Fruit fly (Drosophila melanogaster) whole organism, embryonic: ENCODE data around the gene Lcp65Ag2.

Experiments
- Bteb2 ChIP-seq: fragments of 200-800 bp; sonication (Bioruptor generic); optimal IDR thresholded peaks from 2 replicates; lab custom pipeline; 2016; ENCODE audit warnings: missing biosample characterization, missing genetic modification characterization
- CG11504 ChIP-seq: fragments of 200-800 bp; sonication (Bioruptor generic); optimal IDR thresholded peaks from 3 replicates; lab custom pipeline; 2019; ENCODE audit warnings: missing biosample characterization, mild to moderate bottlenecking, missing genetic modification characterization, moderate library complexity
- CG11695 ChIP-seq: fragments of 200-800 bp; sonication (Bioruptor generic); IDR thresholded peaks from 3 replicates; pipeline ENCODE4 v1.3.6; 2022; ENCODE audit warnings: missing biosample characterization, missing genetic modification characterization
- CG12299 ChIP-seq: fragments of 200-800 bp; sonication (Bioruptor generic); optimal IDR thresholded peaks from 2 replicates; lab custom pipeline; 2018; ENCODE audit warnings: missing biosample characterization, mild to moderate bottlenecking, missing genetic modification characterization
- CG12659 ChIP-seq: fragments of 200-800 bp; sonication (Bioruptor generic); optimal IDR thresholded peaks from 3 replicates; lab custom pipeline; 2017; ENCODE audit warnings: mild to moderate bottlenecking, missing biosample characterization, missing genetic modification reagents, missing genetic modification characterization
- CG1602 ChIP-seq: fragments of 200-800 bp; sonication (Bioruptor generic); optimal IDR thresholded peaks from 3 replicates; lab custom pipeline; 2016; ENCODE audit warnings: missing biosample characterization, missing genetic modification characterization
- CG17359 ChIP-seq: fragments of 200-800 bp; sonication (Bioruptor generic); optimal IDR thresholded peaks from 3 replicates; lab custom pipeline; 2018; ENCODE audit warnings: missing biosample characterization, mild to moderate bottlenecking, missing genetic modification characterization, moderate library complexity
- CG2199 ChIP-seq: fragments of 200-800 bp; sonication (Bioruptor generic); IDR thresholded peaks from 3 replicates; pipeline ENCODE4 v1.3.6; 2022; ENCODE audit warnings: missing biosample characterization, missing genetic modification characterization
- CG2889 ChIP-seq: fragments of 200-800 bp; sonication (Bioruptor generic); IDR thresholded peaks from 3 replicates; pipeline ENCODE4 v1.3.6; 2022; ENCODE audit warnings: missing biosample characterization, missing genetic modification characterization
- CG3281 ChIP-seq: fragments of 200-800 bp; sonication (Bioruptor generic); optimal IDR thresholded peaks from 3 replicates; lab custom pipeline; 2017; ENCODE audit warnings: missing biosample characterization, mild to moderate bottlenecking, missing genetic modification characterization
- CG42726 ChIP-seq: fragments of 200-800 bp; sonication (Bioruptor generic); IDR thresholded peaks from 2 replicates; pipeline ENCODE4 v1.3.6; 2022; ENCODE audit warnings: missing biosample characterization, missing genetic modification characterization; ENCODE audit not compliant: partially characterized antibody
- CG4820 ChIP-seq: fragments of 200-800 bp; sonication (Bioruptor generic); optimal IDR thresholded peaks from 3 replicates; lab custom pipeline; 2016; ENCODE audit warnings: missing biosample characterization, missing genetic modification characterization
- CG6272 ChIP-seq: fragments of 200-800 bp; sonication (Bioruptor generic); IDR thresholded peaks from 2 replicates; pipeline ENCODE4 v1.3.6; 2022; ENCODE audit warnings: missing biosample characterization, missing genetic modification characterization
- CG8388 ChIP-seq: fragments of 200-800 bp; sonication (Bioruptor generic); optimal IDR thresholded peaks from 2 replicates; lab custom pipeline; 2019; ENCODE audit warnings: missing biosample characterization, mild to moderate bottlenecking, missing genetic modification characterization, moderate library complexity
- CG8765 ChIP-seq: fragments of 200-800 bp; sonication (Bioruptor generic); IDR thresholded peaks from 2 replicates; pipeline ENCODE4 v1.3.6; 2022; ENCODE audit warnings: missing biosample characterization, missing genetic modification characterization
- CG9817 ChIP-seq: fragments of 200-800 bp; sonication (Bioruptor generic); optimal IDR thresholded peaks from 2 replicates; lab custom pipeline; 2018; ENCODE audit warnings: missing biosample characterization, mild to moderate bottlenecking, missing genetic modification characterization, moderate library complexity
- CTCF ChIP-seq: fragments of 200-800 bp; sonication (Bioruptor generic); optimal IDR thresholded peaks from 2 replicates; lab custom pipeline; 2017; ENCODE audit warnings: missing biosample characterization, mild to moderate bottlenecking, missing genetic modification characterization, moderate library complexity
- CkIIα-i1 ChIP-seq: fragments of 200-800 bp; sonication (Bioruptor generic); IDR thresholded peaks from 2 replicates; pipeline ENCODE4 v1.3.6; 2022; ENCODE audit warnings: missing biosample characterization, missing genetic modification characterization
- D ChIP-seq, 2 experiments: fragments of 200-800 bp in 1 of 2; fragments of >200 bp in 1 of 2; sonication (Bioruptor generic) in 1 of 2; optimal IDR thresholded peaks; 2 replicates in 1 of 2; 3 replicates in 1 of 2; lab custom pipeline; 2017; ENCODE audit warnings: mild to moderate bottlenecking in 1 of 2, missing biosample characterization in 1 of 2, missing genetic modification characterization in 1 of 2, missing genetic modification reagents in 1 of 2
- Dek ChIP-seq: fragments of 200-800 bp; sonication (Bioruptor generic); optimal IDR thresholded peaks from 3 replicates; lab custom pipeline; 2019; ENCODE audit warnings: missing biosample characterization, mild to moderate bottlenecking, missing genetic modification characterization, moderate library complexity
- Doc2 ChIP-seq: fragments of 200-800 bp; sonication (Bioruptor generic); IDR thresholded peaks from 2 replicates; pipeline ENCODE4 v1.3.6; 2022; ENCODE audit warnings: missing biosample characterization, missing genetic modification characterization
- Ets65A ChIP-seq: fragments of 200-800 bp; sonication (Bioruptor generic); peaks from one replicate; lab custom pipeline; 2016; ENCODE audit warnings: missing biosample characterization, missing genetic modification characterization
- Hey ChIP-seq: fragments of 200-800 bp; sonication (Bioruptor generic); optimal IDR thresholded peaks from 3 replicates; lab custom pipeline; 2018; ENCODE audit warnings: missing biosample characterization, mild to moderate bottlenecking, missing genetic modification characterization
- Hsf ChIP-seq: fragments of 200-800 bp; sonication (Bioruptor generic); optimal IDR thresholded peaks from 3 replicates; lab custom pipeline; 2016; ENCODE audit warnings: missing biosample characterization, missing genetic modification characterization
- Nf-YC ChIP-seq: fragments of 200-800 bp; optimal IDR thresholded peaks from 3 replicates; lab custom pipeline; 2019; ENCODE audit warnings: missing biosample characterization, mild to moderate bottlenecking, missing genetic modification characterization, moderate library complexity
- Oaz ChIP-seq: fragments of 200-800 bp; sonication (Bioruptor generic); IDR thresholded peaks from 2 replicates; pipeline ENCODE4 v1.3.6; 2022; ENCODE audit warnings: missing biosample characterization, missing genetic modification characterization
- Spps ChIP-seq: fragments of 200-800 bp; sonication (Bioruptor generic); optimal IDR thresholded peaks from 2 replicates; lab custom pipeline; 2018; ENCODE audit warnings: missing biosample characterization, mild to moderate bottlenecking, missing genetic modification characterization
- ap ChIP-seq: fragments of 200-800 bp; sonication (Bioruptor generic); IDR thresholded peaks from 2 replicates; pipeline ENCODE4 v1.3.6; 2022; ENCODE audit warnings: missing biosample characterization, missing genetic modification characterization
- br ChIP-seq: fragments of >200 bp; optimal IDR thresholded peaks from 2 replicates; lab custom pipeline; 2017
- cas ChIP-seq: fragments of 200-800 bp; sonication (Bioruptor generic); IDR thresholded peaks from 2 replicates; pipeline ENCODE4 v1.3.6; 2022; ENCODE audit warnings: missing biosample characterization, missing genetic modification characterization
- cwo ChIP-seq: fragments of 200-800 bp; sonication (Bioruptor generic); optimal IDR thresholded peaks from 3 replicates; lab custom pipeline; 2017; ENCODE audit warnings: missing biosample characterization, missing genetic modification characterization, mild to moderate bottlenecking, moderate library complexity, missing genetic modification reagents
- grn ChIP-seq: fragments of 200-800 bp; sonication (Bioruptor generic); optimal IDR thresholded peaks from 3 replicates; lab custom pipeline; 2017; ENCODE audit warnings: missing biosample characterization, missing genetic modification characterization
- gsb-n ChIP-seq: fragments of 200-800 bp; sonication (Bioruptor generic); optimal IDR thresholded peaks from 3 replicates; lab custom pipeline; 2018; ENCODE audit warnings: missing biosample characterization, mild to moderate bottlenecking, missing genetic modification characterization
- ind ChIP-seq: fragments of 200-800 bp; sonication (Bioruptor generic); optimal IDR thresholded peaks from 3 replicates; lab custom pipeline; 2016; ENCODE audit warnings: missing biosample characterization, missing genetic modification characterization
- kni ChIP-seq: fragments of 200-800 bp; sonication (Bioruptor generic); optimal IDR thresholded peaks from 3 replicates; lab custom pipeline; 2017; ENCODE audit warnings: mild to moderate bottlenecking, missing biosample characterization, missing genetic modification reagents, missing genetic modification characterization
- lov ChIP-seq, 2 experiments: fragments of 200-800 bp in 1 of 2; fragments of >200 bp in 1 of 2; sonication (Bioruptor generic) in 1 of 2; IDR thresholded peaks in 1 of 2; optimal IDR thresholded peaks in 1 of 2; 2 replicates in 1 of 2; 3 replicates in 1 of 2; pipeline versions ENCODE4 v1.3.6 to Lab custom; 2017 to 2022; ENCODE audit warnings: missing biosample characterization in 1 of 2, missing genetic modification characterization in 1 of 2
- nerfin-1 ChIP-seq: fragments of 200-800 bp; sonication (Bioruptor generic); optimal IDR thresholded peaks from 3 replicates; lab custom pipeline; 2019; ENCODE audit warnings: missing biosample characterization, mild to moderate bottlenecking, missing genetic modification characterization, moderate library complexity
- oc ChIP-seq: fragments of 200-800 bp; sonication (Bioruptor generic); optimal IDR thresholded peaks from 2 replicates; lab custom pipeline; 2018; ENCODE audit warnings: missing biosample characterization, mild to moderate bottlenecking, missing genetic modification characterization, moderate library complexity
- otp ChIP-seq: fragments of 200-800 bp; sonication (Bioruptor generic); IDR thresholded peaks from 3 replicates; pipeline ENCODE4, ENCODE4 v1.3.6; 2022; ENCODE audit warnings: missing biosample characterization, missing genetic modification characterization
- prd ChIP-seq, 3 experiments: fragments of >200 bp in 2 of 3; fragments of 200-800 bp in 1 of 3; sonication (Bioruptor generic) in 1 of 3; optimal IDR thresholded peaks in 2 of 3; IDR thresholded peaks in 1 of 3; 2 replicates in 2 of 3; 3 replicates in 1 of 3; pipeline versions ENCODE4 v1.3.6 to Lab custom; 2017 to 2022; ENCODE audit warnings: missing biosample characterization in 1 of 3, missing genetic modification characterization in 1 of 3
- pros ChIP-seq: fragments of 200-800 bp; sonication (Bioruptor generic); optimal IDR thresholded peaks from 3 replicates; lab custom pipeline; 2019; ENCODE audit warnings: missing biosample characterization, mild to moderate bottlenecking, missing genetic modification characterization, moderate library complexity
- pum ChIP-seq: fragments of 200-800 bp; sonication (Bioruptor generic); optimal IDR thresholded peaks from 2 replicates; lab custom pipeline; 2016; ENCODE audit warnings: missing biosample characterization, missing genetic modification characterization
- seq ChIP-seq: fragments of 200-800 bp; sonication (Bioruptor generic); IDR thresholded peaks from 2 replicates; pipeline ENCODE4 v1.3.6; 2022; ENCODE audit warnings: missing biosample characterization, missing genetic modification characterization
- so ChIP-seq: fragments of 200-800 bp; sonication (Bioruptor generic); IDR thresholded peaks from 3 replicates; pipeline ENCODE4 v1.3.6; 2022; ENCODE audit warnings: missing biosample characterization, missing genetic modification characterization
- tap ChIP-seq: fragments of 200-800 bp; optimal IDR thresholded peaks from 3 replicates; lab custom pipeline; 2019; ENCODE audit warnings: missing biosample characterization, mild to moderate bottlenecking, missing genetic modification characterization, moderate library complexity
- tll ChIP-seq, 2 experiments: fragments of 200-800 bp in 1 of 2; fragments of >200 bp in 1 of 2; sonication (Bioruptor generic) in 1 of 2; optimal IDR thresholded peaks; 2 replicates each; lab custom pipeline; 2017 to 2019; ENCODE audit warnings: missing biosample characterization in 2 of 2, missing genetic modification characterization in 2 of 2, mild to moderate bottlenecking in 1 of 2, moderate library complexity in 1 of 2

The Lcp65Ag2 gene

DNA sequence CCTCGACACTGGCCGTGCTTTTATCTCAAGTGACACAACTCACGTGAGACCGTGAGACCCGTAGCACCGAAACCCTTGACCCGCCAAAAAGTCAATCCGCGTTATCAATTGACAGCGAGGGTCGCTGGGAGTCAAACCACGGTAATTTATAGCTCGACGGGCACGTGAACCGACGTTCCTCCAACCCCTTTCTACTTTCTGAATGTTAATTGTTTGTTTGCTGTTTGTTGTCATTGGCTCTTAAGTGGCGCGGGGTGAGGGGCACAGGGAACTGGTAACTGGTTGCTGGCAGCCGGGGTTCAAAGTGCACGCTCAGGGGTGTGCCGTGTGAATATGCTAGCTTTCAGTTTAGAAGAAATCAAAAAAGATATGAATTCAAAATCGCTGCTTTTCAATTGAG is 26.7 kb downstream of the Lcp65Ag2 start (continued):
- TF ChIP-seq Hey (tag; lab: Kevin White, UChicago), result peak; percentile 79
- no peak for TF ChIP-seq CG3281 (GFP tag; lab: Kevin White, UChicago)
- peak; percentile 34; the same call in 1 of the 3 replicates for TF ChIP-seq otp
- no peak for TF ChIP-seq Hsf (GFP tag; lab: Kevin White, UChicago)
- no peak for TF ChIP-seq Doc2 (GFP tag; lab: Robert Waterston, UW)
- TF ChIP-seq br (lab: Kevin White, UChicago), result no peak
- TF ChIP-seq CG12659 (GFP tag; lab: Kevin White, UChicago), result no peak
- TF ChIP-seq CG12299, result no peak
- TF ChIP-seq so (GFP tag; lab: Robert Waterston, UW), result no peak
- peak; percentile 23 for TF ChIP-seq Nf-YC
- TF ChIP-seq Bteb2 (GFP tag; lab: Kevin White, UChicago), result no peak
- TF ChIP-seq cwo (GFP tag; lab: Kevin White, UChicago), result peak; percentile 33
- TF ChIP-seq gsb-n (tag; lab: Kevin White, UChicago), result peak; percentile 28
- no peak for TF ChIP-seq tap (tag; lab: Kevin White, UChicago)
- TF ChIP-seq, all 482 proteins: peak for 14

- no peak for TF ChIP-seq CkIIα-i1 (GFP tag; lab: Robert Waterston, UW)
- TF ChIP-seq Ets65A (GFP tag; lab: Kevin White, UChicago), result peak; percentile 92
Observed at dm6 chr3L:6105435-6105834, 28.0 kb downstream of the Lcp65Ag2 start.

- TF ChIP-seq kni (peak; percentile 25), prd (optimal IDR thresholded peaks at IDR 0.05; lab: Kevin White, UChicago) (no peak), prd (GFP tag; IDR thresholded peaks at IDR 0.05; lab: Robert Waterston, UW) (peak; percentile 42; the same call in 1 of the 3 replicates), Dek (no peak), ind (GFP tag; lab: Kevin White, UChicago) (no peak), CG8765 (GFP tag; lab: Robert Waterston, UW) (no peak), CG2889 (GFP tag; lab: Robert Waterston, UW) (0 out of 3 replicates have a peak, but pooled peaks have one; percentile 18), grn (GFP tag; lab: Kevin White, UChicago) (peak; percentile 23), CTCF (peak; percentile 12), Spps (tag; lab: Kevin White, UChicago) (no peak), Hey (tag; lab: Kevin White, UChicago) (peak; percentile 95), CG11504 (no peak), D (optimal IDR thresholded peaks at IDR 0.05; lab: Kevin White, UChicago) (peak; percentile 49), D (GFP tag; optimal IDR thresholded peaks at IDR 0.05; lab: Kevin White, UChicago) (no peak), oc (tag; lab: Kevin White, UChicago) (peak; percentile 81), CG11695 (no peak), lov (optimal IDR thresholded peaks at IDR 0.05; lab: Kevin White, UChicago) (no peak), lov (GFP tag; IDR thresholded peaks at IDR 0.05; lab: Robert Waterston, UW) (no peak), nerfin-1 (tag; lab: Kevin White, UChicago) (peak; percentile 27), pros (GFP tag; lab: Kevin White, UChicago) (peak; percentile 83), CG17359 (tag; lab: Kevin White, UChicago) (no peak), tll (GFP tag; optimal IDR thresholded peaks at IDR 0.05; lab: Kevin White, UChicago) (peak in 1 of 2 experiments; percentile 73), ap (GFP tag; lab: Robert Waterston, UW) (no peak), gsb-n (tag; lab: Kevin White, UChicago) (peak; percentile 94)
- TF ChIP-seq, all 482 proteins: peak for 12
Observed at dm6 chr3L:6104551-6104950, 28.8 kb downstream of the Lcp65Ag2 start.

- TF ChIP-seq seq (GFP tag; lab: Robert Waterston, UW) (0 out of 2 replicates have a peak, but pooled peaks have one; percentile 33), CG9817 (no peak), CG1602 (GFP tag; lab: Kevin White, UChicago) (no peak), cas (GFP tag; lab: Robert Waterston, UW) (no peak), CG4820 (GFP tag; lab: Kevin White, UChicago) (no peak), pum (GFP tag; lab: Kevin White, UChicago) (no peak), CG8388 (GFP tag; lab: Kevin White, UChicago) (no peak), CG42726 (GFP tag; lab: Robert Waterston, UW) (0 out of 2 replicates have a peak, but pooled peaks have one; percentile 16), CG2199 (no peak), CG6272 (GFP tag; lab: Robert Waterston, UW) (0 out of 2 replicates have a peak, but pooled peaks have one; percentile 26), Ets65A (GFP tag; lab: Kevin White, UChicago) (peak; percentile 35), grn (GFP tag; lab: Kevin White, UChicago) (no peak), Oaz (GFP tag; lab: Robert Waterston, UW) (0 out of 2 replicates have a peak, but pooled peaks have one; percentile 5)
Observed at dm6 chr3L:6103658-6104057, 29.7 kb downstream of the Lcp65Ag2 start.
